Worm (Caenorhabditis elegans): ENCODE results near the gene nhr-232.

The nhr-232 gene

ce11 chrV:10237959-10238444, 18.0 kb upstream of the nhr-232 start:
- TF ChIP-seq fkh-10 (GFP tag; optimal IDR thresholded peaks at IDR 0.05) (no peak), ama-1 (optimal IDR thresholded peaks at IDR 0.05) (peak; percentile 6), elt-2 (tag; optimal IDR thresholded peaks at IDR 0.05) (no peak)

ce11 chrV:10238665-10239064, 17.3 kb upstream of the nhr-232 start, which contains the start of gene fubl-1:
TSS of gene fubl-1 (minus strand) at chrV:10238866.
- TF ChIP-seq eor-1 (tag; optimal IDR thresholded peaks at IDR 0.05) = no peak
- no peak for TF ChIP-seq mml-1 (tag; optimal IDR thresholded peaks at IDR 0.05)
- TF ChIP-seq jun-1 (tag; optimal IDR thresholded peaks at IDR 0.05) = no peak
- TF ChIP-seq ama-1 (optimal IDR thresholded peaks at IDR 0.05) = peak; percentile 39
- no peak for TF ChIP-seq lsy-12 (tag; optimal IDR thresholded peaks at IDR 0.05)
- no peak for TF ChIP-seq fkh-10 (GFP tag; optimal IDR thresholded peaks at IDR 0.05)
- TF ChIP-seq tbx-2 (tag; optimal IDR thresholded peaks at IDR 0.05) = no peak
- TF ChIP-seq hmg-11 (tag; optimal IDR thresholded peaks at IDR 0.05) = peak; percentile 9
- TF ChIP-seq ceh-28 (tag; optimal IDR thresholded peaks at IDR 0.05) = no peak
- no peak for TF ChIP-seq ZK546.5 (tag; optimal IDR thresholded peaks at IDR 0.05)
- no peak for TF ChIP-seq nhr-23 (tag; optimal IDR thresholded peaks at IDR 0.05)
- TF ChIP-seq nhr-11 (tag; optimal IDR thresholded peaks at IDR 0.05) = no peak
- no peak for TF ChIP-seq nhr-67 (tag; optimal IDR thresholded peaks at IDR 0.05)
- TF ChIP-seq pha-4 (tag; optimal IDR thresholded peaks at IDR 0.05) = peak; percentile 6
- TF ChIP-seq ceh-16 (tag; optimal IDR thresholded peaks at IDR 0.05) = no peak
- TF ChIP-seq aly-2 (tag; optimal IDR thresholded peaks at IDR 0.05) = no peak
- TF ChIP-seq elt-1 (tag; optimal IDR thresholded peaks at IDR 0.05) = no peak
- no peak for TF ChIP-seq daf-12 (tag; optimal IDR thresholded peaks at IDR 0.05)
- no peak for TF ChIP-seq mdl-1 (tag; optimal IDR thresholded peaks at IDR 0.05)
- TF ChIP-seq R02D3.7 (tag; optimal IDR thresholded peaks at IDR 0.05) = no peak
- peak; percentile 2 for TF ChIP-seq elt-2 (tag; optimal IDR thresholded peaks at IDR 0.05)
- TF ChIP-seq egl-5 (tag; optimal IDR thresholded peaks at IDR 0.05) = no peak
- TF ChIP-seq sea-2 (GFP tag; optimal IDR thresholded peaks at IDR 0.05) = no peak
- no peak for TF ChIP-seq nhr-28 (tag; optimal IDR thresholded peaks at IDR 0.05)
- TF ChIP-seq nfya-1 (tag; optimal IDR thresholded peaks at IDR 0.05; ENCODE audit: insufficient read depth) = peak; percentile 50
- peak; percentile 61 for TF ChIP-seq lin-39 (tag; optimal IDR thresholded peaks at IDR 0.05)
- no peak for TF ChIP-seq nhr-237 (tag; optimal IDR thresholded peaks at IDR 0.05)
- TF ChIP-seq egl-27 (tag; optimal IDR thresholded peaks at IDR 0.05) = no peak
- TF ChIP-seq fos-1 (tag; optimal IDR thresholded peaks at IDR 0.05) = no peak
- no peak for TF ChIP-seq nhr-76 (tag; optimal IDR thresholded peaks at IDR 0.05)
- TF ChIP-seq ztf-11 (tag; optimal IDR thresholded peaks at IDR 0.05) = no peak
- no peak for TF ChIP-seq unc-62 (GFP tag; optimal IDR thresholded peaks at IDR 0.05)
- peak; percentile 73 for TF ChIP-seq lin-15B (tag; optimal IDR thresholded peaks at IDR 0.05)
- no peak for TF ChIP-seq nhr-12 (tag; optimal IDR thresholded peaks at IDR 0.05)
- TF ChIP-seq snpc-4 (tag; optimal IDR thresholded peaks at IDR 0.05) = no peak
- no peak for TF ChIP-seq ceh-9 (tag; optimal IDR thresholded peaks at IDR 0.05)
- TF ChIP-seq fkh-2 (tag; optimal IDR thresholded peaks at IDR 0.05) = no peak
- TF ChIP-seq nhr-25 (tag; optimal IDR thresholded peaks at IDR 0.05) = no peak
- no peak for TF ChIP-seq ztf-4 (tag; optimal IDR thresholded peaks at IDR 0.05)
- TF ChIP-seq ceh-82 (tag; optimal IDR thresholded peaks at IDR 0.05) = no peak
- no peak for TF ChIP-seq unc-39 (tag; optimal IDR thresholded peaks at IDR 0.05)
- TF ChIP-seq zag-1 (tag; optimal IDR thresholded peaks at IDR 0.05) = no peak
- no peak for TF ChIP-seq pqm-1 (tag; optimal IDR thresholded peaks at IDR 0.05)
- no peak for TF ChIP-seq nhr-43 (tag; optimal IDR thresholded peaks at IDR 0.05; ENCODE audit: poor library complexity, severe bottlenecking)
- TF ChIP-seq skn-1 (tag; optimal IDR thresholded peaks at IDR 0.05) = no peak
- no peak for TF ChIP-seq elt-3 (tag; optimal IDR thresholded peaks at IDR 0.05)
- no peak for TF ChIP-seq nhr-77 (tag; optimal IDR thresholded peaks at IDR 0.05)

Data from whole organism, L3 larva.